Fruit fly (Drosophila melanogaster) whole organism, embryonic: Measurements from ENCODE around the gene COX7B.

Source experiments
- ATbp ChIP-seq: fragments of 200-800 bp; sonication (Bioruptor generic); optimal IDR thresholded peaks from 2 replicates; lab custom pipeline; 2017; ENCODE audit warnings: missing biosample characterization, mild to moderate bottlenecking, missing genetic modification characterization, missing genetic modification reagents
- Ada2b ChIP-seq: fragments of 200-800 bp; sonication (Bioruptor generic); IDR thresholded peaks from 2 replicates; pipeline ENCODE4 v1.3.6; 2022; ENCODE audit warnings: missing biosample characterization, missing genetic modification characterization
- CG1024 ChIP-seq: fragments of 200-800 bp; sonication (Bioruptor generic); IDR thresholded peaks from 2 replicates; pipeline ENCODE4 v1.3.6; 2022; ENCODE audit warnings: missing biosample characterization, missing genetic modification characterization
- CG3281 ChIP-seq: fragments of 200-800 bp; sonication (Bioruptor generic); optimal IDR thresholded peaks from 3 replicates; lab custom pipeline; 2017; ENCODE audit warnings: missing biosample characterization, mild to moderate bottlenecking, missing genetic modification characterization
- CG7963 ChIP-seq: fragments of 200-800 bp; sonication (Bioruptor generic); IDR thresholded peaks from 3 replicates; pipeline ENCODE4 v1.3.6; 2022; ENCODE audit warnings: missing biosample characterization, missing genetic modification characterization; ENCODE audit not compliant: partially characterized antibody
- Hr39 ChIP-seq: fragments of >200 bp; optimal IDR thresholded peaks from 2 replicates; lab custom pipeline; 2017
- bsh ChIP-seq, 2 experiments: fragments of 200-800 bp; sonication (Bioruptor generic); optimal IDR thresholded peaks; 2 replicates each; lab custom pipeline; 2017 to 2018; ENCODE audit warnings: mild to moderate bottlenecking in 2 of 2, missing biosample characterization in 2 of 2, missing genetic modification characterization in 2 of 2, moderate library complexity in 1 of 2
- fd102C ChIP-seq: fragments of 200-800 bp; sonication (Bioruptor generic); optimal IDR thresholded peaks from 2 replicates; lab custom pipeline; 2018; ENCODE audit warnings: missing biosample characterization, mild to moderate bottlenecking, missing genetic modification characterization, moderate library complexity
- gsb-n ChIP-seq: fragments of 200-800 bp; sonication (Bioruptor generic); optimal IDR thresholded peaks from 3 replicates; lab custom pipeline; 2018; ENCODE audit warnings: missing biosample characterization, mild to moderate bottlenecking, missing genetic modification characterization
- lmd ChIP-seq: fragments of 200-800 bp; sonication (Bioruptor generic); IDR thresholded peaks from 2 replicates; pipeline ENCODE4 v1.3.6; 2022; ENCODE audit warnings: missing biosample characterization, missing genetic modification characterization
- zfh1 ChIP-seq: fragments of 200-800 bp; sonication (Bioruptor generic); IDR thresholded peaks from 3 replicates; pipeline ENCODE4 v1.3.6; 2022; ENCODE audit warnings: missing biosample characterization, missing genetic modification characterization

- TF ChIP-seq CG3281 (GFP tag; lab: Kevin White, UChicago): no peak
- no peak for TF ChIP-seq lmd (GFP tag; lab: Robert Waterston, UW)
- no peak for TF ChIP-seq bsh (GFP tag; optimal IDR thresholded peaks at IDR 0.05; lab: Kevin White, UChicago)
- no peak for TF ChIP-seq CG7963
- no peak for TF ChIP-seq fd102C (GFP tag; lab: Kevin White, UChicago)
- no peak for TF ChIP-seq zfh1 (GFP tag; lab: Robert Waterston, UW)
- no peak for TF ChIP-seq ATbp (GFP tag; lab: Kevin White, UChicago)
- TF ChIP-seq CG1024 (GFP tag; lab: Robert Waterston, UW): no peak
- no peak for TF ChIP-seq Hr39 (lab: Kevin White, UChicago)
- TF ChIP-seq gsb-n (tag; lab: Kevin White, UChicago): no peak
- no peak for TF ChIP-seq Ada2b
Observed at dm6 chr3L:17444569-17444968, 19.3 kb downstream of the COX7B start.
